Worm (Caenorhabditis elegans): ENCODE results near the gene nhr-92.
"Not testable (repeated sequence)": the region's sequence is repeated elsewhere in the genome, so short reads cannot be mapped to it uniquely, and the experiment has no call there.

The nhr-92 gene

DNA sequence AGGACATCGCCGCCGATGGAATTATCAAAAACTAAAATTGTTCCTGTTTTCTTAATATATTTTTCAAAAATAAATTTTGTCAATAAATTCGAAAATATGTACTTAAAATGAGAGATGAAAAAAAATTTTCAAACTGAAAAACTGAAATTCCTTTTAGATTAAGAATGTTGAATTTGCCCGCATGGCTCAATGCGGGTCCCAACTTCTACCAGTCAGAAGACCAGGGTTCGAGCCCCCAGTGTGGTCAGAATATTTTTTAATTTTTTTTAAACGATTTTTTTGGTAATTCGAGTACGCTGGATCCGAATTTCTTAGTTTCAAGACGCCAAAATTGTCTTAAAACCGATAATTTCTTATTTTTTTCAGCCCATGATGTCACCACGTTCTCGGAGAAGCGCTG lies 17.4 kb downstream of the nhr-92 start (continued):
- TF ChIP-seq rpc-1 (optimal IDR thresholded peaks at IDR 0.05) (no peak), rpc-1 (tag; optimal IDR thresholded peaks at IDR 0.05) (peak; percentile 59), K11D2.4 (GFP tag; IDR thresholded peaks at IDR 0.05) (peak; percentile 41; the same call in 1 of the 2 replicates), sea-2 (GFP tag; IDR thresholded peaks at IDR 0.05) (no peak), ztf-25 (GFP tag; IDR thresholded peaks at IDR 0.05) (no peak), snpc-1.1 (tag; optimal IDR thresholded peaks at IDR 0.05; ENCODE audit: insufficient read depth) (no peak), K12H6.12 (tag; optimal IDR thresholded peaks at IDR 0.05) (no peak), repo-1 (tag; optimal IDR thresholded peaks at IDR 0.05) (no peak), ceh-27 (GFP tag; optimal IDR thresholded peaks at IDR 0.05) (no peak), lin-54 (GFP tag; optimal IDR thresholded peaks at IDR 0.05) (no peak), nhr-90 (tag; optimal IDR thresholded peaks at IDR 0.05) (no peak), ccch-3 (GFP tag; optimal IDR thresholded peaks at IDR 0.05) (no peak), F22D6.2 (tag; optimal IDR thresholded peaks at IDR 0.05) (no peak), C17E4.6 (GFP tag; IDR thresholded peaks at IDR 0.05) (no peak), attf-5 (GFP tag; optimal IDR thresholded peaks at IDR 0.05) (no peak), mel-28 (tag; optimal IDR thresholded peaks at IDR 0.05; ENCODE audit: borderline replicate concordance) (no peak), dpl-1 (GFP tag; optimal IDR thresholded peaks at IDR 0.05) (no peak), fkh-3 (tag; optimal IDR thresholded peaks at IDR 0.05) (no peak), him-1 (tag; optimal IDR thresholded peaks at IDR 0.05) (peak; percentile 27), F37B4.10 (GFP tag; IDR thresholded peaks at IDR 0.05) (no peak), zim-3 (tag; optimal IDR thresholded peaks at IDR 0.05) (no peak), F33H1.4 (GFP tag; IDR thresholded peaks at IDR 0.05) (no peak), lir-1 (GFP tag; conservative IDR thresholded peaks at IDR 0.05) (no peak), Y67H2A.10 (GFP tag; conservative IDR thresholded peaks at IDR 0.05) (0 out of 2 replicates have a peak, but pooled peaks have one; percentile 35), Y56A3A.18 (GFP tag; IDR thresholded peaks at IDR 0.05) (no peak), lin-40 (tag; optimal IDR thresholded peaks at IDR 0.05) (no peak), B0261.1 (tag; optimal IDR thresholded peaks at IDR 0.05) (no peak)

DNA sequence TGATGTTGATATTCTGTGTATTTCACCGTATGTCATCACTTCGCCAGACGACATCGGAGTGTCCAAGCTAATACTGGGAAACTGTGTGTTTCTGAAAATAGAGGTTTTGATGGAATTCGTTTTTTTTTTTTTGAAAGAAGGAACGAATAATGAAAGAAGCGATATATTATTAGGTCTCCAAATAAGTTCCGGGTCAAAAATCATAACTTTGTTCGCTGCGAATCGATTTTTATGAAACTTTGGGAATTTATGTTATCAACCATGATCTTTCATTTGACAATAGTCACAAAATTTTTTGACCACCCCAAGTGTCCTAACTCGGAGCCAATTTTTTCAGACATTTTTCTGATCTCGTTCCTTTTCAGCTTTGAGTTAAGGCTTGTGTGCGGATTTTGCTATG lies 25.3 kb downstream of the nhr-92 start, which contains the start of gene nhr-274:
Gene nhr-274 (minus strand): TSS at position 101 of the 400 bp plus-strand sequence.
- not testable (repeated sequence) for TF ChIP-seq mel-28 (tag; optimal IDR thresholded peaks at IDR 0.05; ENCODE audit: borderline replicate concordance); dox-1 (GFP tag; IDR thresholded peaks at IDR 0.05); rec-8 (tag; optimal IDR thresholded peaks at IDR 0.05)

DNA sequence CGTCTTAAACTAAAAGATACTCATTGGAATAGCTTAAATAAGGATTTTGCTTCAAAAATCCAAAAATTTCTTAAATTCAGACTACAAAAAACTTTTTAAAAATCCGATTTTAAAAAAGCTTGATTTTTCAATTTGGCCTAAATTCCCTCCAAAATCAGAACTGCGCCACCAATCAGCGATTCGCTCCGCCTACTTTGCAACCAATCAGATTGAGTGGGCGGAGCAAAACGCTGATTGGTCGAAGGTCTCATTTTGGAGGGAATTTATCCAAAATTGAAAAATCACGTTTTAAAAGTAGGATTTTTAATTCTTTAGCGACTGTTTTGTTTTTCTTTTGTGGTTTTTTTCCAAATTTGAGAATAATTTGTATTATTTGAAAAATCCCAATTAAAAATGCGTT lies 29.5 kb downstream of the nhr-92 start:
- TF ChIP-seq nfyb-1 (GFP tag; IDR thresholded peaks at IDR 0.05) (0 out of 2 replicates have a peak, but pooled peaks have one; percentile 21), madf-6 (GFP tag; IDR thresholded peaks at IDR 0.05) (no peak)

DNA sequence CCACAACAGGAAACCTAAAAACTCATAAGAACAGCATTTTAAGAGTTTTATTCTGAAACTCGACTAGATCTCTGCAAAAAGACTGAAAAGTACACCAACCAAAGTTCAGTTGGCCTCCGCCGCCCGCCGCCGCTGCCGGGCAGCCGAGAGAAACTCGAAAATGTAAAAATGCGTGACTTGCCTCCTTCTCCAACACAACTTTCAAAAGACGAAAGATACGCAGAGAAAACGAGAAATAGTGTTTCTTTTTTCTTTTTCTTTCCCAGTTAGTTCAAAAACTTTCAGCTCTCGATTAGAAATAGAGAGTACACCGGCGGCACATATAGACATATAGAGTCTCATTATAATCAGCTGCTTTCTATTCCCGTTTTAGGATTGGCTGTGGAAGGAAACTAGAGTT lies 29.9 kb downstream of the nhr-92 start:
- TF ChIP-seq attf-5 (GFP tag; optimal IDR thresholded peaks at IDR 0.05) (peak; percentile 42), egl-44 (GFP tag; IDR thresholded peaks at IDR 0.05) (0 out of 2 replicates have a peak, but pooled peaks have one; percentile 14), F23B12.7 (tag; optimal IDR thresholded peaks at IDR 0.05; ENCODE audit: insufficient read depth) (peak; percentile 49), nhr-90 (tag; optimal IDR thresholded peaks at IDR 0.05) (no peak), ekl-4 (GFP tag; IDR thresholded peaks at IDR 0.05) (no peak), cebp-1 (GFP tag; IDR thresholded peaks at IDR 0.05) (no peak), cebp-1 (tag; optimal IDR thresholded peaks at IDR 0.05) (peak; percentile 33), ceh-58 (GFP tag; IDR thresholded peaks at IDR 0.05) (no peak), nhr-80 (tag; optimal IDR thresholded peaks at IDR 0.05) (peak; percentile 66), F10E7.11 (tag; optimal IDR thresholded peaks at IDR 0.05) (no peak), zfh-2 (GFP tag; conservative IDR thresholded peaks at IDR 0.05) (peak; percentile 31; the same call in 1 of the 2 replicates)

Measured in whole organism, young adult.